Worm (Caenorhabditis elegans): ENCODE data around the gene grl-9.

DNA sequence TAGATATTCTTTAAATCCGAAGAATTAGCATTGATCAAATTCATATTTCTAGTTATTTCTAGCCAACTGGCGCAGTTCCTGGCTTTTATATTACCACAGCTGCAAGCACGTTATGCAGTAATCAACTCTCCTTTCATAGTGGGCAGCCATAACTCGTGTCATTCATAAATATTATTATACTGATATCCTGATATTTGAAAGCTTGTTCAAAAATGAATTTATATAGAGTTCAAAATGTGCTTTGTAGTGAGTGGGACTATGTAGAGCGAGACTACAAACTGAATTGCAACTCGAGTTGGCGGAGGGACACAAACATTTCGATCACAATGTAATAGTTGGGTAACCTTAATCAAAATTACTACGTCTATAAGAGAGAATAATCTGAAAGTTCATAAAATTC, 40.2 kb upstream of the grl-9 start, which contains the start of gene srh-30:
- TF ChIP-seq R02D3.7 (tag; optimal IDR thresholded peaks at IDR 0.05) (no peak), T26A8.4 (GFP tag; IDR thresholded peaks at IDR 0.05) (no peak), nhr-10 (tag; optimal IDR thresholded peaks at IDR 0.05) (no peak), madf-9 (GFP tag; conservative IDR thresholded peaks at IDR 0.05) (no peak), unc-62 (GFP tag; optimal IDR thresholded peaks at IDR 0.05 in 1 of 2) (no peak), unc-62 (tag; optimal IDR thresholded peaks at IDR 0.05) (no peak), mdl-1 (tag; optimal IDR thresholded peaks at IDR 0.05) (no peak), fkh-10 (GFP tag; optimal IDR thresholded peaks at IDR 0.05) (no peak), aly-2 (tag; optimal IDR thresholded peaks at IDR 0.05) (no peak), fos-1 (tag; optimal IDR thresholded peaks at IDR 0.05) (no peak)
